Worm (Caenorhabditis elegans) whole organism, L3 larva: ENCODE data around the gene tag-321.

ENCODE experiments used
- fkh-10 ChIP-seq: sonication (generic microtip); optimal IDR thresholded peaks from 2 replicates; lab custom pipeline; 2017; ENCODE audit warnings: missing biosample characterization, missing genetic modification reagents, missing genetic modification characterization
- lin-15B ChIP-seq: fragments of 150-350 bp; optimal IDR thresholded peaks from 2 replicates; lab custom pipeline; 2014; ENCODE audit warnings: missing biosample characterization, missing genetic modification characterization
- lin-39 ChIP-seq: fragments of 150-350 bp; optimal IDR thresholded peaks from 2 replicates; lab custom pipeline; 2018; ENCODE audit warnings: missing biosample characterization, missing genetic modification reagents, missing genetic modification characterization
- mdl-1 ChIP-seq: fragments of 150-350 bp; optimal IDR thresholded peaks from 2 replicates; lab custom pipeline; 2014; ENCODE audit warnings: missing biosample characterization, missing genetic modification characterization
- nhr-11 ChIP-seq: fragments of 150-350 bp; optimal IDR thresholded peaks from 2 replicates; lab custom pipeline; 2014; ENCODE audit warnings: missing biosample characterization, missing genetic modification characterization
- nhr-237 ChIP-seq: fragments of 150-350 bp; optimal IDR thresholded peaks from 2 replicates; lab custom pipeline; 2014; ENCODE audit warnings: missing biosample characterization, missing genetic modification characterization
- nhr-28 ChIP-seq: fragments of 150-350 bp; optimal IDR thresholded peaks from 2 replicates; lab custom pipeline; 2014; ENCODE audit warnings: missing biosample characterization, missing genetic modification characterization
- nhr-77 ChIP-seq: fragments of 150-350 bp; optimal IDR thresholded peaks from 2 replicates; lab custom pipeline; 2014; ENCODE audit warnings: missing biosample characterization, missing genetic modification characterization
- pha-4 ChIP-seq: fragments of 150-350 bp; optimal IDR thresholded peaks from 2 replicates; lab custom pipeline; 2014; ENCODE audit warnings: missing biosample characterization, missing genetic modification reagents, missing genetic modification characterization
- snpc-4 ChIP-seq: fragments of 150-350 bp; optimal IDR thresholded peaks from 2 replicates; lab custom pipeline; 2014; ENCODE audit warnings: missing biosample characterization, missing genetic modification characterization
- unc-39 ChIP-seq: sonication (generic microtip); optimal IDR thresholded peaks from 4 replicates; lab custom pipeline; 2017; ENCODE audit warnings: missing biosample characterization, missing genetic modification characterization
- unc-62 ChIP-seq: fragments of 150-350 bp; sonication (generic microtip); optimal IDR thresholded peaks from 4 replicates; lab custom pipeline; 2014; ENCODE audit warnings: missing biosample characterization, missing genetic modification reagents, missing genetic modification characterization

- TF ChIP-seq pha-4 (no peak), lin-39 (tag; lab: Kevin White, UChicago) (no peak), mdl-1 (tag; lab: Kevin White, UChicago) (no peak), nhr-237 (tag; lab: Kevin White, UChicago) (no peak), nhr-77 (tag; lab: Kevin White, UChicago) (no peak), nhr-11 (no peak), nhr-28 (tag; lab: Kevin White, UChicago) (no peak), fkh-10 (no peak), unc-39 (tag; lab: Kevin White, UChicago) (no peak), snpc-4 (tag; lab: Kevin White, UChicago) (no peak), lin-15B (tag; lab: Kevin White, UChicago) (no peak), unc-62 (GFP tag; lab: Kevin White, UChicago) (no peak)
These were observed 19.3 kb downstream of the tag-321 start for ce11 chrIV:7764319-7764718.
